Fruit fly (Drosophila melanogaster): ENCODE data around the gene CG3808.

The CG3808 gene

dm6 chr3L:19035163-19035900 lies 34.9 kb upstream of the CG3808 start:
- no peak for TF ChIP-seq noc (tag; optimal IDR thresholded peaks at IDR 0.05)

DNA sequence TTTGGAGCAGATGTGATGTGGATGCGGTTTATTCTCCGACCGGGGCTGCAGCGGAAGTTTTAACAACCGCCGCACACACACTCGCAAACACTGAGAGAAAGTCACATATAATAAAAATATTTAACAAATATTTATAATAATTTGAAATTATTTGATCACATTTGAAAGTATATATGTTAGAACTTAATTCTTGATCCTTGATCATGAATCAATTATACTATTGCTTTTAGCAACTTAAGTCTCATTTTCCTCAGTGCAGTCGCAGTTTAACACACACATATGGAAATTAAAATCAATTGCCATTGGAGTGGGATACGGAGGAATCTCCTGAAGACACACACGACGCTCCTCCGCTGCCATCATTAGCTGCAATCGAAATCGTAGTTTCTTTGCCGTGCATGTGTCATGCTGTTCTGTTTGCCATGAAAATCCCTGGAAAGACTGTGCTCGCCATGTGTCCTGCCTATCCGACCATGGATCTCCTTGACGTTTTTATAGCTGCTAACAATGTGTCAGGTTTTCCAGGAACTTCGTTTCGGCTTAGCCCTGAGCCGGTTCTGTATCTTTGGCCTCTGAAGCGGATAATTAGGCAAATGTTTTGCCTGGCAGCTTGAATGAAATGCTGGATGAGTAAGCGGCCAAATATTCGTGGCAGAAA lies 32.9 kb upstream of the CG3808 start:
- no peak for TF ChIP-seq noc (tag; optimal IDR thresholded peaks at IDR 0.05)

- no peak for TF ChIP-seq noc (tag; optimal IDR thresholded peaks at IDR 0.05)
Observed at dm6 chr3L:19032676-19033075, 32.3 kb upstream of the CG3808 start.

DNA sequence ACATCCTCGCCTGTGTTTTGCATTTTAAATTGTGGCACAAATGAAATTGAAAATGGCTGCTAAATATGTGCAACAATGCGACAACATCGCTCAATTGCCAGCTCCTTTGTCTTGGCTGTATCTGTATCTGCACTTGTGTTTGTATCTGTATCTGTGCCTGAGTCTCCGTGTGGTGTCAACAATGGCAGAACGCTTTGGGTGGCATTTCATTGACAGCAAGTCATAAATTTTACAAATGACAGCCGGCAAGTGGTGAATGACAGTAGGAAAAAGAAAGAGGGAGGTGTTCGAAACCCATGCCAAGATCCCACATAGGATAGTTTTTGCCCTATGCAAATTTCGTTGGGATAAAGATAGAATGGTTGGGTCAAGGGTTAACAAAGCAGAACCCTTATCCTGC lies 31.4 kb upstream of the CG3808 start:
- TF ChIP-seq noc (tag; optimal IDR thresholded peaks at IDR 0.05) = no peak

- TF ChIP-seq noc (tag; optimal IDR thresholded peaks at IDR 0.05) = no peak
Observed at dm6 chr3L:19027172-19027571, 26.8 kb upstream of the CG3808 start.

- no peak for TF ChIP-seq noc (tag; optimal IDR thresholded peaks at IDR 0.05)
Observed at dm6 chr3L:19024800-19025199, 24.4 kb upstream of the CG3808 start.

dm6 chr3L:19021701-19022100 lies 21.3 kb upstream of the CG3808 start:
- TF ChIP-seq noc (tag; optimal IDR thresholded peaks at IDR 0.05) = no peak

- no peak for TF ChIP-seq noc (tag; optimal IDR thresholded peaks at IDR 0.05)
Observed at dm6 chr3L:19020467-19020866, 20.1 kb upstream of the CG3808 start.

DNA sequence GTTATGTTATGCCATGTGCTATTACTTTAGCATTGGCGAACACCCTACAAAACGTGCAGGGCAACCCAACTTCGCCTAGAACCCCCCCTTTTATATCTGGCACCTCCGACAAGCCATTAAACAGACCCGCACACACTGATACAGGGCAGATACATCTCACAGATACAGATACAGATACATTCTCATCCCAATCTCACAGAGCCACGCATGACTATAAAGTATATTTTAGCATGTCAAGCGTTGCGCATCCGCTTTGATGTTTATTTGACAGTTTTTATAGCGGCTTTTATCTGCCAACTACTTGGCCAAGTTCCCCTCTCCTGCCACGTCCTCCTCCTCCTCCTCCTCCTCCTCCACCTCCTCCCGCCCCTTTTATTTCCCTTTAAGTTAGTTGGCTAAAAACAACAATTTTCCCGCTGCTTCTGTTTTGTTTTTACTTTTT lies 18.9 kb upstream of the CG3808 start:
- peak; percentile 86 for TF ChIP-seq noc (tag; optimal IDR thresholded peaks at IDR 0.05)

- no peak for TF ChIP-seq noc (tag; optimal IDR thresholded peaks at IDR 0.05)
Observed at dm6 chr3L:19018440-19018839, 18.0 kb upstream of the CG3808 start.

dm6 chr3L:19016805-19017161 lies 16.4 kb upstream of the CG3808 start:
- no peak for TF ChIP-seq noc (tag; optimal IDR thresholded peaks at IDR 0.05)

dm6 chr3L:19016133-19016804 lies 15.9 kb upstream of the CG3808 start:
- TF ChIP-seq noc (tag; optimal IDR thresholded peaks at IDR 0.05) = peak; percentile 65

dm6 chr3L:19015454-19016054 lies 15.1 kb upstream of the CG3808 start:
- TF ChIP-seq noc (tag; optimal IDR thresholded peaks at IDR 0.05) = peak; percentile 90

- no peak for TF ChIP-seq noc (tag; optimal IDR thresholded peaks at IDR 0.05)
Observed at dm6 chr3L:19014802-19015201, 14.4 kb upstream of the CG3808 start.

DNA sequence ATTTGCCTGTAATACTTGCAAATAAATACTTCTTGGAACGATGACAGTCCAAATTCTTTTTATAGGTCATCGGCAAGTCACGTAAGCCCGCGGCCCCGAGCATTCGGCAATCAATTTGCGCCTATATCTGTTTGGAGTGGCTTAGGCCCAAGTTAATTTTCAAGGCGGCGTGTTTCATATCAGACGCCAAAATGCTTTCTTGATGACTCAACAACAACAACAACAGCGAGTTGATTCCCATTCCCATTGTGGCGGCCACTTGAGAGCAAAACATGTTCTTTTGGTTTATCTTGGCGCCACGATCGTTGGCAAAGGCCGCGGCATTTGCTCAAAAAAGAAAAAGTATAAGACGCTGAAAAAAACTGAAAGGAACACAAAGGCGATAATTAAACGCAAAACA lies 13.7 kb upstream of the CG3808 start:
- TF ChIP-seq noc (tag; optimal IDR thresholded peaks at IDR 0.05) = no peak

DNA sequence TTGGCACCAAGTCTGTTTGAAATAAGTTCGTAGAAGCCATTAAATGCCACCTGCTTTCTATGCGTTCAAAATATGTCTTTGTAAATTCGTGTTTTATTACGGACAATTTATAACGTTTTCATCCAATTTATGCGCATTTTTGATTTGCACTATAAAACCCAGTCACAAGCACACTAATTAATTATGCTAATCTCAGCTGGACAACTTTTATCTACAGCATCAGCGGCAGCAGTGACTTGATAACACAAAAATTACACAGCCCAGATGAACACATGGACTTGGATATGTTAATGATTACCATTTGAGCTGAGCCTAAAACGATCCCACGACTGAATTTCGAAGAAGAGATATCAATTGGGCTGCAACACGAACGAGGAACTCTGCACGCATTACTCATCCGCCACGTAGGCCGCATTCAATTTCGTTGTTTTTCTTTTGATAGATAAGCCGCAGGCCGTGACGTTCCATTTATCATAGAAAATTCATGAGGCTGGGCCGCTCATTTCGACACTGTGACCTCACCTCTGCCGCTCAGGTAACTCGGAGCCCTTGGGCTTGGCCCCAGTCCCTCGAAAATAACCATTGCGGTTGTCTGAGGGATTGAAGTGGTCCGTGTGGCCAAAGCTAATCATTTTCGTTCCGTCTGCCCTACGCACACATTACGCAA lies 12.8 kb upstream of the CG3808 start:
- no peak for TF ChIP-seq noc (tag; optimal IDR thresholded peaks at IDR 0.05)
